Worm (Caenorhabditis elegans) whole organism, young adult: Measurements from ENCODE around the gene T26G10.5.

Experiments
- B0336.3 ChIP-seq: fragments of 200-800 bp; sonication (Bioruptor generic); IDR thresholded peaks from 2 replicates; pipeline ENCODE4 v1.3.6; 2022; ENCODE audit warnings: missing genetic modification characterization, missing compliant biosample characterization
- F37B4.10 ChIP-seq: fragments of 200-800 bp; sonication (Bioruptor generic); IDR thresholded peaks from 2 replicates; pipeline ENCODE4 v1.3.6; 2022; ENCODE audit warnings: missing genetic modification characterization, missing compliant biosample characterization
- F57A8.1 ChIP-seq: fragments of 200-800 bp; sonication (Bioruptor generic); optimal IDR thresholded peaks from 2 replicates; lab custom pipeline; 2018; ENCODE audit warnings: mild to moderate bottlenecking, missing genetic modification characterization, moderate library complexity, missing compliant biosample characterization
- K11D2.4 ChIP-seq: fragments of 200-800 bp; sonication (Bioruptor generic); IDR thresholded peaks from 2 replicates; pipeline ENCODE4 v1.3.6; 2022; ENCODE audit warnings: missing genetic modification reagents, missing genetic modification characterization, missing compliant biosample characterization
- Y56A3A.18 ChIP-seq: fragments of 200-800 bp; sonication (Bioruptor generic); IDR thresholded peaks from 2 replicates; pipeline ENCODE4 v1.3.6; 2022; ENCODE audit warnings: missing genetic modification reagents, missing genetic modification characterization, missing compliant biosample characterization
- Y95B8A.8 ChIP-seq: fragments of 200-800 bp; sonication (Bioruptor generic); IDR thresholded peaks from 2 replicates; pipeline ENCODE4 v1.3.6; 2022; ENCODE audit warnings: missing genetic modification reagents, missing genetic modification characterization, missing compliant biosample characterization
- akir-1 ChIP-seq: fragments of 200-800 bp; sonication (Bioruptor generic); optimal IDR thresholded peaks from 2 replicates; lab custom pipeline; 2018; ENCODE audit warnings: mild to moderate bottlenecking, missing genetic modification characterization, moderate library complexity, missing compliant biosample characterization
- aptf-2 ChIP-seq: fragments of 200-800 bp; sonication (Bioruptor generic); conservative IDR thresholded peaks from 2 replicates; pipeline ENCODE4 v1.3.6; 2022; ENCODE audit warnings: missing genetic modification reagents, missing genetic modification characterization, missing compliant biosample characterization
- athp-1 ChIP-seq: sonication (generic microtip); optimal IDR thresholded peaks from 2 replicates; lab custom pipeline; 2017; ENCODE audit warnings: mild to moderate bottlenecking, missing genetic modification characterization, missing compliant biosample characterization
- attf-6 ChIP-seq: fragments of 200-800 bp; sonication (Bioruptor generic); IDR thresholded peaks from 2 replicates; pipeline ENCODE4 v1.3.6; 2022; ENCODE audit warnings: missing genetic modification reagents, missing genetic modification characterization, missing compliant biosample characterization
- bed-2 ChIP-seq: fragments of 200-800 bp; sonication (Bioruptor generic); IDR thresholded peaks from 2 replicates; pipeline ENCODE4 v1.3.6; 2022; ENCODE audit warnings: missing genetic modification reagents, missing genetic modification characterization, missing compliant biosample characterization
- dox-1 ChIP-seq: fragments of 200-800 bp; sonication (Bioruptor generic); IDR thresholded peaks from 2 replicates; pipeline ENCODE4 v1.3.6; 2022; ENCODE audit warnings: missing genetic modification reagents, missing genetic modification characterization, missing compliant biosample characterization
- dpff-1 ChIP-seq: sonication (generic microtip); optimal IDR thresholded peaks from 2 replicates; lab custom pipeline; 2017; ENCODE audit warnings: mild to moderate bottlenecking, missing genetic modification characterization, missing compliant biosample characterization
- egl-18 ChIP-seq: fragments of 200-800 bp; sonication (Bioruptor generic); IDR thresholded peaks from 2 replicates; pipeline ENCODE4 v1.3.6; 2022; ENCODE audit warnings: missing genetic modification reagents, missing genetic modification characterization, missing compliant biosample characterization
- hmg-1.2 ChIP-seq: fragments of 200-800 bp; sonication (Bioruptor generic); IDR thresholded peaks from 2 replicates; pipeline ENCODE4 v1.3.6; 2022; ENCODE audit warnings: missing genetic modification reagents, missing genetic modification characterization, missing compliant biosample characterization
- hrde-1 ChIP-seq: sonication (generic microtip); optimal IDR thresholded peaks from 2 replicates; lab custom pipeline; 2016; ENCODE audit warnings: missing genetic modification characterization, mild to moderate bottlenecking, missing compliant biosample characterization, moderate library complexity, missing genotype, missing genetic modification reagents, borderline replicate concordance
- let-607 ChIP-seq, 2 experiments: fragments of 200-800 bp in 1 of 2; sonication (Bioruptor generic) in 1 of 2; sonication (generic microtip) in 1 of 2; optimal IDR thresholded peaks; 2 replicates each; lab custom pipeline; 2016 to 2018; ENCODE audit warnings: mild to moderate bottlenecking in 2 of 2, missing compliant biosample characterization in 2 of 2, missing genetic modification characterization in 2 of 2, moderate library complexity in 2 of 2, missing genotype in 1 of 2
- lin-26 ChIP-seq: fragments of 200-800 bp; sonication (Bioruptor generic); IDR thresholded peaks from 2 replicates; pipeline ENCODE4 v1.3.6; 2022; ENCODE audit warnings: missing genetic modification reagents, missing genetic modification characterization, missing compliant biosample characterization
- lir-1 ChIP-seq: fragments of 200-800 bp; sonication (Bioruptor generic); conservative IDR thresholded peaks from 2 replicates; pipeline ENCODE4 v1.3.6; 2022; ENCODE audit warnings: missing genetic modification reagents, missing genetic modification characterization, missing compliant biosample characterization
- madf-8 ChIP-seq: fragments of 200-800 bp; sonication (Bioruptor generic); conservative IDR thresholded peaks from 2 replicates; pipeline ENCODE4 v1.3.6; 2022; ENCODE audit warnings: missing genetic modification reagents, missing genetic modification characterization, missing compliant biosample characterization
- mel-28 ChIP-seq: sonication (generic microtip); optimal IDR thresholded peaks from 2 replicates; lab custom pipeline; 2016; ENCODE audit warnings: borderline replicate concordance, mild to moderate bottlenecking, missing genetic modification characterization, missing compliant biosample characterization
- nfya-2 ChIP-seq: fragments of 200-800 bp; sonication (Bioruptor generic); IDR thresholded peaks from 2 replicates; pipeline ENCODE4 v1.3.6; 2022; ENCODE audit warnings: missing genetic modification reagents, missing genetic modification characterization, missing compliant biosample characterization
- rcor-1 ChIP-seq: fragments of 200-800 bp; sonication (Bioruptor generic); IDR thresholded peaks from 2 replicates; pipeline ENCODE4 v1.3.6; 2022; ENCODE audit warnings: missing genetic modification reagents, missing genetic modification characterization, missing compliant biosample characterization
- rpc-1 ChIP-seq, 2 experiments: fragments of 150-350 bp in 1 of 2; sonication (generic microtip) in 1 of 2; optimal IDR thresholded peaks; 2 replicates each; lab custom pipeline; 2014 to 2018; ENCODE audit warnings: missing biosample characterization in 1 of 2, missing genetic modification characterization in 1 of 2, missing genetic modification reagents in 1 of 2, missing genotype in 1 of 2
- somi-1 ChIP-seq: fragments of 200-800 bp; sonication (Bioruptor generic); optimal IDR thresholded peaks from 2 replicates; lab custom pipeline; 2018; ENCODE audit warnings: mild to moderate bottlenecking, missing genetic modification characterization, missing compliant biosample characterization
- tbx-9 ChIP-seq: sonication (generic microtip); optimal IDR thresholded peaks from 2 replicates; lab custom pipeline; 2016; ENCODE audit warnings: borderline replicate concordance, missing genetic modification characterization, inconsistent platforms, missing compliant biosample characterization
- tlf-1 ChIP-seq: fragments of 200-800 bp; sonication (Bioruptor generic); optimal IDR thresholded peaks from 2 replicates; lab custom pipeline; 2018; ENCODE audit warnings: mild to moderate bottlenecking, missing genetic modification characterization, missing compliant biosample characterization
- unc-62 ChIP-seq: fragments of 150-350 bp; optimal IDR thresholded peaks from 2 replicates; lab custom pipeline; 2014; ENCODE audit warnings: missing biosample characterization, missing genetic modification reagents, missing genetic modification characterization
- xnd-1 ChIP-seq: sonication (generic microtip); optimal IDR thresholded peaks from 2 replicates; lab custom pipeline; 2016; ENCODE audit warnings: missing genotype, missing genetic modification reagents, missing genetic modification characterization, missing compliant biosample characterization
- ztf-25 ChIP-seq: fragments of 200-800 bp; sonication (Bioruptor generic); IDR thresholded peaks from 2 replicates; pipeline ENCODE4 v1.3.6; 2022; ENCODE audit warnings: missing genetic modification reagents, missing genetic modification characterization, missing compliant biosample characterization
- ztf-6 ChIP-seq: fragments of 200-800 bp; sonication (Bioruptor generic); IDR thresholded peaks from 2 replicates; pipeline ENCODE4 v1.3.6; 2022; ENCODE audit warnings: missing genetic modification reagents, missing genetic modification characterization, missing compliant biosample characterization

T26G10.5 gene

ce11 chrIII:9390924-9391323 lies 35.3 kb downstream of the T26G10.5 start (continued):
- TF ChIP-seq nfya-2 (GFP tag; lab: Robert Waterston, UW) (0 out of 2 replicates have a peak, but pooled peaks have one; percentile 69), F57A8.1 (no peak), rcor-1 (GFP tag; lab: Robert Waterston, UW) (0 out of 2 replicates have a peak, but pooled peaks have one; percentile 7), Y95B8A.8 (GFP tag; lab: Robert Waterston, UW) (peak; percentile 31; the same call in 1 of the 2 replicates), athp-1 (tag; lab: Kevin White, UChicago) (no peak), aptf-2 (GFP tag; lab: Robert Waterston, UW) (no peak), xnd-1 (peak; percentile 35), attf-6 (GFP tag; lab: Robert Waterston, UW) (peak; percentile 61), B0336.3 (GFP tag; lab: Robert Waterston, UW) (peak; percentile 68), hrde-1 (tag; lab: Kevin White, UChicago) (peak; percentile 23), bed-2 (GFP tag; lab: Robert Waterston, UW) (no peak), tlf-1 (GFP tag; lab: Kevin White, UChicago) (peak; percentile 22), Y56A3A.18 (GFP tag; lab: Robert Waterston, UW) (no peak), madf-8 (GFP tag; lab: Robert Waterston, UW) (peak; percentile 46), K11D2.4 (GFP tag; lab: Robert Waterston, UW) (peak; percentile 55; the same call in 1 of the 2 replicates), dox-1 (no peak)

ce11 chrIII:9390007-9390406 lies 36.2 kb downstream of the T26G10.5 start, which contains the start of gene slc-17.2:
slc-17.2 (minus strand) TSS chrIII:9390107.
- TF ChIP-seq athp-1 (tag; lab: Kevin White, UChicago), result no peak
- no peak for TF ChIP-seq hmg-1.2 (GFP tag; lab: Robert Waterston, UW)
- TF ChIP-seq ztf-25 (GFP tag; lab: Robert Waterston, UW), result no peak
- no peak for TF ChIP-seq mel-28
- 0 out of 2 replicates have a peak, but pooled peaks have one; percentile 32 for TF ChIP-seq aptf-2 (GFP tag; lab: Robert Waterston, UW)
- no peak for TF ChIP-seq F57A8.1
- no peak for TF ChIP-seq unc-62

ce11 chrIII:9385543-9385942 lies 40.7 kb downstream of the T26G10.5 start, which contains the start of gene C38C10.3:
C38C10.3 (minus strand) TSS chrIII:9385643.
- no peak for TF ChIP-seq somi-1 (GFP tag; lab: Kevin White, UChicago)

- no peak for TF ChIP-seq rpc-1 (optimal IDR thresholded peaks at IDR 0.05; lab: Kevin White, UChicago)
- no peak for TF ChIP-seq rpc-1 (tag; optimal IDR thresholded peaks at IDR 0.05; lab: Kevin White, UChicago)
- no peak for TF ChIP-seq lin-26 (GFP tag; lab: Robert Waterston, UW)
- TF ChIP-seq tbx-9 (tag; lab: Kevin White, UChicago), result no peak
- no peak for TF ChIP-seq akir-1 (GFP tag; lab: Kevin White, UChicago)
- TF ChIP-seq let-607 (tag; optimal IDR thresholded peaks at IDR 0.05; lab: Kevin White, UChicago), result no peak
- TF ChIP-seq egl-18 (GFP tag; lab: Robert Waterston, UW), result no peak
- no peak for TF ChIP-seq dpff-1 (tag; lab: Kevin White, UChicago)
- TF ChIP-seq lir-1 (GFP tag; lab: Robert Waterston, UW), result no peak
- TF ChIP-seq ztf-6 (GFP tag; lab: Robert Waterston, UW), result no peak
- no peak for TF ChIP-seq F37B4.10
- TF ChIP-seq, all 124 proteins: peak for 0
These were observed 42.7 kb downstream of the T26G10.5 start, which contains the start of gene tkr-1 for ce11 chrIII:9383496-9383895. tkr-1 (plus strand) TSS chrIII:9383796.
